Fruit fly (Drosophila melanogaster) ovary, adult (tissue): ENCODE measurements around the gene RASSF8.

ENCODE experiments used
- CG17801 ChIP-seq: fragments of 200-800 bp; optimal IDR thresholded peaks from 2 replicates; lab custom pipeline; 2019; ENCODE audit warnings: missing biosample characterization, mild to moderate bottlenecking, missing genetic modification characterization, moderate library complexity; ENCODE audit not compliant: partially characterized antibody

RASSF8 gene

dm6 chr3R:25684859-25685258 is 23.3 kb downstream of the RASSF8 start, which contains the start of gene RpL27:
RpL27 (minus strand) TSS chr3R:25685051.
- peak; percentile 90 for TF ChIP-seq CG17801 (GFP tag; lab: Kevin White, UChicago)

DNA sequence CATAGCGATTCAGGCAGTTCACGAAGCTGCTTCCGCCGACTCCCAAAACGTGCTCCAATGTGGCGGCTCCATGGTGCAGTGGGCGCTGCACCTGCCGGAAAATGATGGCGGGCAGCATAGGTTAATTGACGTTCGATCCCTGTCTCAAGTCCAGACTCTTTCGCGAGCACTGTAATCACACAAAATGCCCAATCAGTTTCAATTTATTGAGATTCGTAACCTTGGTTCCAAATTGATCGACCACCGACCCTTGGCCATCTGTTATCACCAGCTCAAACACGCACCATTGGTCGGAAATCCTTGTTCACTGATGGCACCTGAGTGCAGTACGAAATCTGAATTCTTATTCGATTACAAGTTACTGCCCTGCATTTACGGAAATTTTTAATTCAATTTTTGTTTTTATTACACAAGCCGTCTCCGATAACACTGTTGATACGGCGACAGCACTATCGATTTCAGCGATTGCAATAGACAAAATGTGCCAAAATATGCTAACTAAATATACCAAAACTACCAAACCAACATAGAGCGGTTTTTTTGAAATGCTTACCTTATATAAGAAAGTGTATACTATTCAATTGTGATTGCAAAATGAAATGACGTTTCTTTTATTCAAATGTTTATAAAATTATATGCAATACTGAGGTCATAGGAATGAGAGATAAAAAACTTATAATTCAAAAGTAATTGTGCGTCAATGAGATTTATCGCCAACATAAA is 25.3 kb downstream of the RASSF8 start, which contains the start of gene CLS:
Gene CLS (minus strand): TSS at position 673 of the 723 bp plus-strand sequence.
- no peak for TF ChIP-seq CG17801 (GFP tag; lab: Kevin White, UChicago)

DNA sequence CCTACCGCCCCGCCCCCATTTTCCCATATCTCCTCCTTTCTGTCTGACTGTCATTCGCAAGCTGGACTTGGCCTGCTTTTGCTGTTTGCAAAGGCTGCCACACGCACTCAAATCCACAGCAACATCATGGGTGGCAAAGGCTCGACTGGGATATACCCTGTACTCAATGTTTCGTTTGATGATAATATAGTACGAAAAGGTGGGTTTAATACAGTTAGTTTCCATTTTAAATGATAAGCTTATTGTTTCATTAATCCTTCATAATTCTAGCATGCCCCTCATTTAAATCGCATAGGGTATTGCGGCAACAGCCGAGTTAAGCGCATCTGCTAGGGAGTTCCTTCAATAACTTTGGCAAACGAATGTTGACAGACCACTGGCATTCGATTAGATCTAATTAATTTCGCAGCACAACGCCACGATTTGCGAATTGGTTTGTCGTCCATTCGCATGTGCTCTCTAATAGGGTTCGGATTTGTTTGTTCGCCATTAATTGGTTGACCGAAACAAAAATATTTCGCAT is 32.6 kb downstream of the RASSF8 start:
- TF ChIP-seq CG17801 (GFP tag; lab: Kevin White, UChicago), result no peak
